Worm (Caenorhabditis elegans): ENCODE results near the gene cest-25.

The cest-25 gene

ce11 chrIII:2780283-2780682, 41.0 kb upstream of the cest-25 start:
- TF ChIP-seq C34F6.9 (tag; optimal IDR thresholded peaks at IDR 0.05) (peak; percentile 14), unc-55 (GFP tag; optimal IDR thresholded peaks at IDR 0.05) (peak; percentile 30), sma-9 (GFP tag; optimal IDR thresholded peaks at IDR 0.05) (no peak), sma-9 (tag; optimal IDR thresholded peaks at IDR 0.05) (no peak), crh-2 (tag; optimal IDR thresholded peaks at IDR 0.05) (peak; percentile 40), dmd-4 (tag; optimal IDR thresholded peaks at IDR 0.05) (no peak), peb-1 (tag; optimal IDR thresholded peaks at IDR 0.05) (no peak), mdl-1 (tag; optimal IDR thresholded peaks at IDR 0.05) (peak in 1 of 2 experiments; percentile 19), egl-27 (tag; optimal IDR thresholded peaks at IDR 0.05) (no peak), nhr-25 (tag; optimal IDR thresholded peaks at IDR 0.05) (no peak)

DNA sequence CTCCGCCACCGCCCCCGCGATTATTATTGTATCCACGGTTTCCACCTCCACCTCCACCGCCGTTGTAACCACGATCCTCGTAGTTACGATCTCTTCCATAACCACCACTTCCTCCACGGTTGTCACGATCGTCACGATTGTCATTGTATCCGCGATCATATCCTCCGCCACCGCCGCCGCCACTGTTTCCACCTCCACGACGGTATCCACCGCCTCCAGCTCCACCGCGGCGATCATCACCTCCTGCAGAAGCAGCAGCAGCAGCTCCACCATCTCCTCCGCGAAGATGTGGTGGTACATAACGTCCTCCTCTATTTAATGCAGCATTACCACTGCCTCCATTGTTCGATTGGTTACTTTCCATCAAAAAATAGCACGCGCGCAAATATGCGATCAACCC, 39.3 kb upstream of the cest-25 start, which contains the start of gene laf-1:
TSS of gene laf-1 (minus strand) at position 399 of the 400 bp plus-strand sequence.
- TF ChIP-seq blmp-1 (tag; optimal IDR thresholded peaks at IDR 0.05; ENCODE audit: insufficient read depth) (no peak), Y55F3AM.14 (GFP tag; optimal IDR thresholded peaks at IDR 0.05) (no peak), peb-1 (tag; optimal IDR thresholded peaks at IDR 0.05) (no peak), nhr-21 (tag; optimal IDR thresholded peaks at IDR 0.05) (no peak), mab-5 (tag; optimal IDR thresholded peaks at IDR 0.05) (no peak), ama-1 (optimal IDR thresholded peaks at IDR 0.05) (no peak), ztf-4 (tag; optimal IDR thresholded peaks at IDR 0.05) (no peak)

- TF ChIP-seq alr-1 (tag; optimal IDR thresholded peaks at IDR 0.05): no peak
- TF ChIP-seq lin-13 (GFP tag; optimal IDR thresholded peaks at IDR 0.05): no peak
- no peak for TF ChIP-seq blmp-1 (tag; optimal IDR thresholded peaks at IDR 0.05; ENCODE audit: insufficient read depth)
- no peak for TF ChIP-seq mab-5 (tag; optimal IDR thresholded peaks at IDR 0.05)
- no peak for TF ChIP-seq elt-1 (tag; optimal IDR thresholded peaks at IDR 0.05)
- no peak for TF ChIP-seq peb-1 (tag; optimal IDR thresholded peaks at IDR 0.05)
- no peak for TF ChIP-seq nhr-129 (tag; optimal IDR thresholded peaks at IDR 0.05)
- TF ChIP-seq snpc-4 (tag; optimal IDR thresholded peaks at IDR 0.05): no peak
- no peak for TF ChIP-seq Y55F3AM.14 (GFP tag; optimal IDR thresholded peaks at IDR 0.05)
- TF ChIP-seq aly-2 (tag; optimal IDR thresholded peaks at IDR 0.05): no peak
- TF ChIP-seq ama-1 (optimal IDR thresholded peaks at IDR 0.05): no peak
- TF ChIP-seq ceh-82 (tag; optimal IDR thresholded peaks at IDR 0.05): no peak
- no peak for TF ChIP-seq nhr-10 (tag; optimal IDR thresholded peaks at IDR 0.05)
- TF ChIP-seq mbf-1 (tag; optimal IDR thresholded peaks at IDR 0.05): no peak
- no peak for TF ChIP-seq mdl-1 (tag; optimal IDR thresholded peaks at IDR 0.05)
These were observed 31.4 kb upstream of the cest-25 start for ce11 chrIII:2770752-2771151.

DNA sequence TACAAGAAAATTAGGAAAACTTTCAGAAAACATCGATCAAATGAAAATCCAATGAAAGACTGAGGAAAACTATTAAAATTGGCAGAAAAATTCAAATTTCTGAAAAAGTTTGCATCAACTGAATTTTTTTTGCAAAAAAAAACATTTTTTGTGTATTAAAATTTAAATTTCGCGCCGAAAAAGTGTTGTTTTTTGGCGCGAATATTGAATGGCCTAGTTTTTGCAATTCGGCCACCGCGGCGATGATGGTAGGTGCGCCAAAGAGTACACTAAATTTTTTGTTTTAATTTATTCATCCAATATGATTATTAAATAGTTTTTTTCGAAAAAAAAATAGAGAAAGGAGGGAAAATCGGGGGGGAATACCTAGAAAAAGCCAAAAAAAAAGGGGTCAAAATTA, 29.7 kb upstream of the cest-25 start:
- TF ChIP-seq sma-3 (GFP tag; optimal IDR thresholded peaks at IDR 0.05): no peak
- no peak for TF ChIP-seq snpc-4 (tag; optimal IDR thresholded peaks at IDR 0.05)
- no peak for TF ChIP-seq F13H6.1 (tag; optimal IDR thresholded peaks at IDR 0.05)

DNA sequence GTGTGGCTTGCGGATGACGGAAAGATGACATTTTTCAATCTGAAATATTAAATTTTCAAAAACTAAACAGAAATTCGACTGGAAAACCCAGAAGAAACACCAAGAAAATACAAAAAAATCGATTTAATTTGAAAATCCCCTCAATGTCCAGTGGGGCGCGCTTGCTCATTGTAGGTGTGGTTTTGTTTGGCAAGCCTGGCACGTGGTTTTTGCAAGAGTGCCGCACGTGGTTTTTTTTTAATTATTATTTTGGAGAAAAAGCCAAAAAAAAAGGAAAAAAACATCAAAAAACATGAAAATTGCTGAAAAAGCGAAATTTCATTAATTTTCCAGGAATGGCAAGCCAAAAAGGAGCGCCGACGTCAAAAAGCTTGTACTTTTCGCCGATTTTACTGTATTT, 29.3 kb upstream of the cest-25 start, which contains the start of gene swsn-3:
TSS of gene swsn-3 (minus strand) at position 45 of the 400 bp plus-strand sequence.
- TF ChIP-seq mab-5 (tag; optimal IDR thresholded peaks at IDR 0.05): peak; percentile 91
- peak; percentile 91 for TF ChIP-seq crh-2 (tag; optimal IDR thresholded peaks at IDR 0.05)
- peak; percentile 67 for TF ChIP-seq fos-1 (tag; optimal IDR thresholded peaks at IDR 0.05)
- TF ChIP-seq nhr-21 (tag; optimal IDR thresholded peaks at IDR 0.05): peak; percentile 56
- peak; percentile 14 for TF ChIP-seq ztf-4 (tag; optimal IDR thresholded peaks at IDR 0.05)
- peak; percentile 25 for TF ChIP-seq zag-1 (tag; optimal IDR thresholded peaks at IDR 0.05)
- peak; percentile 56 for TF ChIP-seq Y55F3AM.14 (GFP tag; optimal IDR thresholded peaks at IDR 0.05)
- peak; percentile 96 for TF ChIP-seq unc-55 (GFP tag; optimal IDR thresholded peaks at IDR 0.05)
- TF ChIP-seq gmeb-1 (tag; optimal IDR thresholded peaks at IDR 0.05): peak; percentile 89
- peak; percentile 53 for TF ChIP-seq ceh-16 (tag; optimal IDR thresholded peaks at IDR 0.05)
- peak; percentile 86 for TF ChIP-seq sma-9 (GFP tag; optimal IDR thresholded peaks at IDR 0.05)
- no peak for TF ChIP-seq sma-9 (tag; optimal IDR thresholded peaks at IDR 0.05)
- TF ChIP-seq F13H6.1 (tag; optimal IDR thresholded peaks at IDR 0.05): peak; percentile 89
- no peak for TF ChIP-seq lin-39 (tag; optimal IDR thresholded peaks at IDR 0.05)
- TF ChIP-seq lin-11 (tag; optimal IDR thresholded peaks at IDR 0.05): peak; percentile 94
- no peak for TF ChIP-seq dmd-4 (tag; optimal IDR thresholded peaks at IDR 0.05)
- no peak for TF ChIP-seq ztf-1 (GFP tag; conservative IDR thresholded peaks at IDR 0.05)
- TF ChIP-seq ama-1 (optimal IDR thresholded peaks at IDR 0.05): peak; percentile 27
- TF ChIP-seq C34F6.9 (tag; optimal IDR thresholded peaks at IDR 0.05): peak; percentile 91
- peak; percentile 39 for TF ChIP-seq blmp-1 (tag; optimal IDR thresholded peaks at IDR 0.05; ENCODE audit: insufficient read depth)
- TF ChIP-seq skn-1 (tag; optimal IDR thresholded peaks at IDR 0.05): peak; percentile 55
- TF ChIP-seq nhr-25 (tag; optimal IDR thresholded peaks at IDR 0.05): peak; percentile 89
- TF ChIP-seq lsy-2 (tag; optimal IDR thresholded peaks at IDR 0.05): peak; percentile 85 to 94
- TF ChIP-seq ZK546.5 (tag; optimal IDR thresholded peaks at IDR 0.05): peak; percentile 52
- TF ChIP-seq R02D3.7 (tag; optimal IDR thresholded peaks at IDR 0.05): peak; percentile 48
- no peak for TF ChIP-seq aly-2 (tag; optimal IDR thresholded peaks at IDR 0.05)
- TF ChIP-seq nhr-12 (tag; optimal IDR thresholded peaks at IDR 0.05): no peak
- no peak for TF ChIP-seq peb-1 (tag; optimal IDR thresholded peaks at IDR 0.05)
- TF ChIP-seq egl-27 (tag; optimal IDR thresholded peaks at IDR 0.05): peak; percentile 60
- no peak for TF ChIP-seq unc-39 (tag; optimal IDR thresholded peaks at IDR 0.05)
- no peak for TF ChIP-seq nhr-23 (tag; optimal IDR thresholded peaks at IDR 0.05)
- no peak for TF ChIP-seq elt-1 (tag; optimal IDR thresholded peaks at IDR 0.05)
- peak; percentile 92 for TF ChIP-seq lin-13 (GFP tag; optimal IDR thresholded peaks at IDR 0.05)
- peak; percentile 70 for TF ChIP-seq snpc-4 (tag; optimal IDR thresholded peaks at IDR 0.05)
- TF ChIP-seq unc-62 (GFP tag; optimal IDR thresholded peaks at IDR 0.05): no peak
- TF ChIP-seq mdl-1 (tag; optimal IDR thresholded peaks at IDR 0.05): peak; percentile 55 to 71

Data from whole organism, L2 larva.